Worm (Caenorhabditis elegans) whole organism, L4 larva: ENCODE results near the gene H12I13.6.

Experiments used
- D1046.2 ChIP-seq: fragments of 200-800 bp; sonication (Bioruptor generic); IDR thresholded peaks from 2 replicates; pipeline ENCODE4 v1.3.6; 2022; ENCODE audit warnings: missing genetic modification characterization, missing compliant biosample characterization
- F10B5.3 ChIP-seq: sonication (generic microtip); optimal IDR thresholded peaks from 2 replicates; lab custom pipeline; 2016; ENCODE audit warnings: mild to moderate bottlenecking, missing genetic modification characterization, missing compliant biosample characterization
- F37D6.2 ChIP-seq: sonication (generic microtip); optimal IDR thresholded peaks from 2 replicates; lab custom pipeline; 2016; ENCODE audit warnings: mild to moderate bottlenecking, missing genetic modification characterization, missing compliant biosample characterization
- F44E2.7 ChIP-seq: fragments of 200-800 bp; sonication (Bioruptor generic); IDR thresholded peaks from 2 replicates; pipeline ENCODE4 v2.1.2; 2022; ENCODE audit warnings: missing genetic modification characterization, missing compliant biosample characterization
- F49E8.2 ChIP-seq: sonication (generic microtip); optimal IDR thresholded peaks from 2 replicates; lab custom pipeline; 2016; ENCODE audit warnings: missing compliant biosample characterization, mild to moderate bottlenecking, missing genetic modification characterization, borderline replicate concordance
- T26A8.4 ChIP-seq: fragments of 200-800 bp; sonication (Bioruptor generic); IDR thresholded peaks from 2 replicates; pipeline ENCODE4 v1.3.6; 2022; ENCODE audit warnings: missing genetic modification characterization, missing compliant biosample characterization
- Y48G9A.11 ChIP-seq: fragments of 200-800 bp; sonication (Bioruptor generic); IDR thresholded peaks from 2 replicates; pipeline ENCODE4 v1.3.6; 2022; ENCODE audit warnings: missing genetic modification reagents, missing genetic modification characterization, missing compliant biosample characterization
- Y5F2A.4 ChIP-seq: fragments of 200-800 bp; sonication (Bioruptor generic); optimal IDR thresholded peaks from 2 replicates; lab custom pipeline; 2018; ENCODE audit warnings: mild to moderate bottlenecking, missing genetic modification characterization, missing compliant biosample characterization
- ZK337.2 ChIP-seq: fragments of 200-800 bp; sonication (Bioruptor generic); IDR thresholded peaks from 2 replicates; pipeline ENCODE4 v1.3.6; 2022; ENCODE audit warnings: missing genetic modification reagents, missing genetic modification characterization, missing compliant biosample characterization
- aly-2 ChIP-seq: sonication (generic microtip); optimal IDR thresholded peaks from 2 replicates; lab custom pipeline; 2018; ENCODE audit warnings: missing biosample characterization, missing genetic modification characterization
- ama-1 ChIP-seq: fragments of 150-350 bp; optimal IDR thresholded peaks from 2 replicates; lab custom pipeline; 2014; ENCODE audit warnings: inconsistent platforms, mixed read lengths
- arid-1 ChIP-seq: fragments of 200-800 bp; sonication (Bioruptor generic); conservative IDR thresholded peaks from 2 replicates; pipeline ENCODE4 v1.3.6; 2022; ENCODE audit warnings: missing genetic modification reagents, missing genetic modification characterization, missing compliant biosample characterization
- attf-4 ChIP-seq: sonication (generic microtip); optimal IDR thresholded peaks from 3 replicates; lab custom pipeline; 2017; ENCODE audit warnings: missing biosample characterization, missing genetic modification characterization
- ceh-28 ChIP-seq: fragments of 150-350 bp; optimal IDR thresholded peaks from 2 replicates; lab custom pipeline; 2014; ENCODE audit warnings: missing biosample characterization, missing genetic modification reagents, missing genetic modification characterization
- ceh-32 ChIP-seq: sonication (generic microtip); optimal IDR thresholded peaks from 2 replicates; lab custom pipeline; 2016; ENCODE audit warnings: mild to moderate bottlenecking, missing genetic modification characterization, missing compliant biosample characterization; ENCODE audit not compliant: poor library complexity
- ceh-44 ChIP-seq: fragments of 200-800 bp; sonication (Bioruptor generic); IDR thresholded peaks from 2 replicates; pipeline ENCODE4 v1.3.6; 2022; ENCODE audit warnings: missing genetic modification reagents, missing genetic modification characterization, missing compliant biosample characterization
- ceh-82 ChIP-seq: sonication (generic microtip); optimal IDR thresholded peaks from 2 replicates; lab custom pipeline; 2017; ENCODE audit warnings: missing biosample characterization, missing genetic modification characterization
- ces-1 ChIP-seq: fragments of 150-350 bp; sonication (generic microtip); optimal IDR thresholded peaks from 4 replicates; lab custom pipeline; 2014; ENCODE audit warnings: missing biosample characterization, missing genetic modification reagents, missing genetic modification characterization
- daf-12 ChIP-seq: fragments of 150-350 bp; optimal IDR thresholded peaks from 2 replicates; lab custom pipeline; 2014; ENCODE audit warnings: missing biosample characterization, missing genetic modification reagents, missing genetic modification characterization
- daf-16 ChIP-seq, 3 experiments: sonication (generic microtip); optimal IDR thresholded peaks; 2 replicates each; lab custom pipeline; 2016 to 2017; ENCODE audit warnings: missing genetic modification characterization in 3 of 3, missing genetic modification reagents in 3 of 3, mild to moderate bottlenecking in 2 of 3, missing compliant biosample characterization in 2 of 3, missing biosample characterization in 1 of 3, moderate library complexity in 1 of 3
- dmd-6 ChIP-seq: fragments of 200-800 bp; sonication (Bioruptor generic); IDR thresholded peaks from 2 replicates; pipeline ENCODE4 v1.3.6; 2022; ENCODE audit warnings: missing genetic modification reagents, missing genetic modification characterization, missing compliant biosample characterization
- dmd-8 ChIP-seq: fragments of 200-800 bp; sonication (Bioruptor generic); IDR thresholded peaks from 2 replicates; pipeline ENCODE4 v1.3.6; 2022; ENCODE audit warnings: missing genetic modification characterization, missing compliant biosample characterization
- dmd-9 ChIP-seq: fragments of 200-800 bp; sonication (Bioruptor generic); IDR thresholded peaks from 2 replicates; pipeline ENCODE4 v1.3.6; 2022; ENCODE audit warnings: missing genetic modification reagents, missing genetic modification characterization, missing compliant biosample characterization
- dpl-1 ChIP-seq: fragments of 150-350 bp; optimal IDR thresholded peaks from 2 replicates; lab custom pipeline; 2014; ENCODE audit warnings: missing biosample characterization, missing genetic modification reagents, missing genetic modification characterization
- duxl-1 ChIP-seq: sonication (generic microtip); optimal IDR thresholded peaks from 2 replicates; lab custom pipeline; 2016; ENCODE audit warnings: mild to moderate bottlenecking, missing genetic modification characterization, moderate library complexity, missing compliant biosample characterization; ENCODE audit not compliant: poor library complexity
- dve-1 ChIP-seq: sonication (generic microtip); optimal IDR thresholded peaks from 2 replicates; lab custom pipeline; 2017; ENCODE audit warnings: antibody characterized with exemption, mild to moderate bottlenecking, missing genetic modification characterization, missing compliant biosample characterization; ENCODE audit not compliant: insufficient read depth
- fkh-10 ChIP-seq: fragments of 150-350 bp; optimal IDR thresholded peaks from 2 replicates; lab custom pipeline; 2014; ENCODE audit warnings: missing biosample characterization, missing genetic modification reagents, missing genetic modification characterization
- hlh-30 ChIP-seq: sonication (generic microtip); optimal IDR thresholded peaks from 2 replicates; lab custom pipeline; 2017; ENCODE audit warnings: antibody characterized with exemption, mild to moderate bottlenecking, missing genetic modification characterization, missing compliant biosample characterization; ENCODE audit not compliant: insufficient read depth
- lim-7 ChIP-seq: fragments of 200-800 bp; sonication (Bioruptor generic); IDR thresholded peaks from 2 replicates; pipeline ENCODE4 v1.3.6; 2022; ENCODE audit warnings: missing genetic modification characterization, missing compliant biosample characterization
- lin-13 ChIP-seq: fragments of 150-350 bp; optimal IDR thresholded peaks from 2 replicates; lab custom pipeline; 2014; ENCODE audit warnings: missing biosample characterization, missing genetic modification reagents, missing genetic modification characterization
- lin-29 ChIP-seq: fragments of 200-800 bp; sonication (Bioruptor generic); IDR thresholded peaks from 2 replicates; pipeline ENCODE4 v1.3.6; 2022; ENCODE audit warnings: missing genetic modification reagents, missing genetic modification characterization, missing compliant biosample characterization
- lin-38 ChIP-seq: fragments of 200-800 bp; sonication (Bioruptor generic); IDR thresholded peaks from 2 replicates; pipeline ENCODE4 v1.3.6; 2022; ENCODE audit warnings: missing genetic modification reagents, missing genetic modification characterization, missing compliant biosample characterization
- lin-39 ChIP-seq: fragments of 150-350 bp; optimal IDR thresholded peaks from 2 replicates; lab custom pipeline; 2014; ENCODE audit warnings: missing biosample characterization, missing genetic modification reagents, missing genetic modification characterization
- madf-9 ChIP-seq: fragments of 200-800 bp; sonication (Bioruptor generic); conservative IDR thresholded peaks from 2 replicates; pipeline ENCODE4 v1.3.6; 2022; ENCODE audit warnings: missing genetic modification reagents, missing genetic modification characterization, missing compliant biosample characterization
- mdl-1 ChIP-seq, 2 experiments: fragments of 150-350 bp in 1 of 2; sonication (generic microtip) in 1 of 2; optimal IDR thresholded peaks; 2 replicates each; lab custom pipeline; 2014 to 2017; ENCODE audit warnings: missing biosample characterization in 2 of 2, missing genetic modification characterization in 2 of 2
- nhr-10 ChIP-seq: fragments of 150-350 bp; optimal IDR thresholded peaks from 2 replicates; lab custom pipeline; 2014; ENCODE audit warnings: missing biosample characterization, missing genetic modification characterization
- nhr-237 ChIP-seq: sonication (generic microtip); optimal IDR thresholded peaks from 2 replicates; lab custom pipeline; 2017; ENCODE audit warnings: missing biosample characterization, missing genetic modification characterization
- nhr-6 ChIP-seq: fragments of 150-350 bp; optimal IDR thresholded peaks from 2 replicates; lab custom pipeline; 2014; ENCODE audit warnings: missing biosample characterization, missing genetic modification characterization
- nhr-76 ChIP-seq: fragments of 150-350 bp; optimal IDR thresholded peaks from 2 replicates; lab custom pipeline; 2014; ENCODE audit warnings: missing biosample characterization, missing genetic modification characterization
- php-3 ChIP-seq: fragments of 200-800 bp; sonication (Bioruptor generic); IDR thresholded peaks from 2 replicates; pipeline ENCODE4 v1.3.6; 2022; ENCODE audit warnings: missing genetic modification reagents, missing genetic modification characterization, missing compliant biosample characterization
- pqm-1 ChIP-seq: sonication (generic microtip); optimal IDR thresholded peaks from 2 replicates; lab custom pipeline; 2017; ENCODE audit warnings: missing biosample characterization, missing genetic modification characterization
- rbr-2 ChIP-seq: sonication (generic microtip); optimal IDR thresholded peaks from 2 replicates; lab custom pipeline; 2016; ENCODE audit warnings: missing genotype, missing genetic modification characterization, missing compliant biosample characterization
- saeg-2 ChIP-seq: fragments of 200-800 bp; sonication (Bioruptor generic); IDR thresholded peaks from 2 replicates; pipeline ENCODE4 v1.3.6; 2022; ENCODE audit warnings: missing genetic modification reagents, missing genetic modification characterization, missing compliant biosample characterization
- set-16 ChIP-seq: fragments of 200-800 bp; sonication (Bioruptor generic); IDR thresholded peaks from 2 replicates; pipeline ENCODE4 v1.3.6; 2022; ENCODE audit warnings: missing genetic modification reagents, missing genetic modification characterization, missing compliant biosample characterization
- snpc-4 ChIP-seq: fragments of 150-350 bp; optimal IDR thresholded peaks from 2 replicates; lab custom pipeline; 2014; ENCODE audit warnings: missing biosample characterization, missing genetic modification characterization
- spr-3 ChIP-seq: fragments of 200-800 bp; sonication (Bioruptor generic); optimal IDR thresholded peaks from 2 replicates; lab custom pipeline; 2018; ENCODE audit warnings: mild to moderate bottlenecking, missing genetic modification characterization, missing compliant biosample characterization
- tag-97 ChIP-seq: fragments of 200-800 bp; sonication (Bioruptor generic); IDR thresholded peaks from 2 replicates; pipeline ENCODE4 v1.3.6; 2022; ENCODE audit warnings: missing genetic modification characterization, missing compliant biosample characterization
- unc-62 ChIP-seq, 3 experiments: fragments of 150-350 bp in 1 of 3; sonication (generic microtip); optimal IDR thresholded peaks in 2 of 3; peaks in 1 of 3; 1 replicate in 1 of 3; 2 replicates in 2 of 3; lab custom pipeline; 2014 to 2017; ENCODE audit warnings: missing biosample characterization in 3 of 3, missing genetic modification characterization in 3 of 3, missing genetic modification reagents in 3 of 3, missing genotype in 1 of 3
- vab-7 ChIP-seq: fragments of 200-800 bp; sonication (Bioruptor generic); IDR thresholded peaks from 2 replicates; pipeline ENCODE4 v1.3.6; 2022; ENCODE audit warnings: missing genetic modification reagents, missing genetic modification characterization, missing compliant biosample characterization
- zfp-3 ChIP-seq: fragments of 200-800 bp; sonication (Bioruptor generic); conservative IDR thresholded peaks from 2 replicates; pipeline ENCODE4 v1.3.6; 2022; ENCODE audit warnings: missing genetic modification reagents, missing genetic modification characterization, missing compliant biosample characterization

H12I13.6 gene

ce11 chrII:6055927-6056326, 21.8 kb upstream of the H12I13.6 start, which contains the start of gene R12C12.7 (continued):
- no peak for TF ChIP-seq lin-13 (GFP tag; lab: Kevin White, UChicago)
- no peak for TF ChIP-seq T26A8.4 (GFP tag; lab: Robert Waterston, UW)
- no peak for TF ChIP-seq mdl-1 (tag; optimal IDR thresholded peaks at IDR 0.05; lab: Kevin White, UChicago)
- peak; percentile 51 for TF ChIP-seq dpl-1 (GFP tag; lab: Kevin White, UChicago)
- no peak for TF ChIP-seq aly-2 (tag; lab: Kevin White, UChicago)
- TF ChIP-seq dve-1 = peak; percentile 18
- TF ChIP-seq ceh-28 (tag; lab: Kevin White, UChicago) = no peak
- TF ChIP-seq nhr-237 (tag; lab: Kevin White, UChicago) = no peak
- TF ChIP-seq hlh-30 (tag; lab: Kevin White, UChicago) = peak; percentile 30
- TF ChIP-seq ceh-44 (GFP tag; lab: Robert Waterston, UW) = no peak
- TF ChIP-seq tag-97 = no peak
- no peak for TF ChIP-seq F49E8.2 (tag; lab: Kevin White, UChicago)
- no peak for TF ChIP-seq fkh-10 (GFP tag; lab: Kevin White, UChicago)
- no peak for TF ChIP-seq ceh-82 (tag; lab: Kevin White, UChicago)
- TF ChIP-seq rbr-2 (tag; lab: Kevin White, UChicago) = no peak
- no peak for TF ChIP-seq D1046.2 (GFP tag; lab: Robert Waterston, UW)
- TF ChIP-seq lin-38 (GFP tag; lab: Robert Waterston, UW) = 0 out of 2 replicates have a peak, but pooled peaks have one; percentile 26
- TF ChIP-seq spr-3 = no peak
- no peak for TF ChIP-seq F44E2.7 (GFP tag; lab: Robert Waterston, UW)
- no peak for TF ChIP-seq F37D6.2 (tag; lab: Kevin White, UChicago)
- TF ChIP-seq vab-7 (GFP tag; lab: Robert Waterston, UW) = no peak
- no peak for TF ChIP-seq snpc-4 (tag; lab: Kevin White, UChicago)
- TF ChIP-seq saeg-2 (GFP tag; lab: Robert Waterston, UW) = no peak
- TF ChIP-seq Y5F2A.4 = no peak
- TF ChIP-seq nhr-76 (tag; lab: Kevin White, UChicago) = no peak
- no peak for TF ChIP-seq daf-16 (GFP tag; optimal IDR thresholded peaks at IDR 0.05; lab: Kevin White, UChicago)
- peak; percentile 4 for TF ChIP-seq daf-16 (tag; optimal IDR thresholded peaks at IDR 0.05; lab: Kevin White, UChicago)
- TF ChIP-seq ceh-32 (tag; lab: Kevin White, UChicago) = no peak
- TF ChIP-seq F10B5.3 (tag; lab: Kevin White, UChicago) = no peak
- TF ChIP-seq dmd-8 (GFP tag; lab: Robert Waterston, UW) = no peak
- TF ChIP-seq set-16 (GFP tag; lab: Robert Waterston, UW) = no peak
- TF ChIP-seq attf-4 (tag; lab: Kevin White, UChicago) = no peak
- no peak for TF ChIP-seq lim-7 (GFP tag; lab: Robert Waterston, UW)
- TF ChIP-seq madf-9 (GFP tag; lab: Robert Waterston, UW) = no peak
- no peak for TF ChIP-seq Y48G9A.11 (GFP tag; lab: Robert Waterston, UW)
- TF ChIP-seq pqm-1 = peak; percentile 72
- TF ChIP-seq dmd-9 = no peak
- no peak for TF ChIP-seq daf-12 (tag; lab: Kevin White, UChicago)
- no peak for TF ChIP-seq arid-1 (GFP tag; lab: Robert Waterston, UW)
- TF ChIP-seq ces-1 (GFP tag; lab: Kevin White, UChicago) = no peak
- no peak for TF ChIP-seq duxl-1 (tag; lab: Kevin White, UChicago)
- TF ChIP-seq unc-62 (GFP tag; optimal IDR thresholded peaks at IDR 0.05 in 1 of 2; lab: Kevin White, UChicago) = no peak
- no peak for TF ChIP-seq unc-62 (tag; optimal IDR thresholded peaks at IDR 0.05; lab: Kevin White, UChicago)
- TF ChIP-seq php-3 (GFP tag; lab: Robert Waterston, UW) = no peak
- no peak for TF ChIP-seq lin-29 (GFP tag; lab: Robert Waterston, UW)
- TF ChIP-seq ama-1 (lab: Kevin White, UChicago) = no peak
- no peak for TF ChIP-seq ZK337.2 (GFP tag; lab: Robert Waterston, UW)
- no peak for TF ChIP-seq zfp-3
- TF ChIP-seq dmd-6 = no peak
- TF ChIP-seq nhr-10 (tag; lab: Kevin White, UChicago) = no peak
- no peak for TF ChIP-seq lin-39 (tag; lab: Kevin White, UChicago)
- no peak for TF ChIP-seq nhr-6 (tag; lab: Kevin White, UChicago)
- TF ChIP-seq, all 104 proteins: peak for 9
